Worm (Caenorhabditis elegans) whole organism, late embryonic: ENCODE measurements around the gene pinn-1.

ENCODE experiments used
- C08G9.2 ChIP-seq: sonication (generic microtip); optimal IDR thresholded peaks from 2 replicates; lab custom pipeline; 2016; ENCODE audit warnings: mild to moderate bottlenecking, missing genetic modification characterization, moderate library complexity, missing compliant biosample characterization
- C38D4.7 ChIP-seq: fragments of 200-800 bp; sonication (Bioruptor generic); optimal IDR thresholded peaks from 2 replicates; lab custom pipeline; 2018; ENCODE audit warnings: mild to moderate bottlenecking, missing genetic modification characterization, moderate library complexity, missing compliant biosample characterization
- K02D7.2 ChIP-seq: sonication (generic microtip); optimal IDR thresholded peaks from 2 replicates; lab custom pipeline; 2017; ENCODE audit warnings: mild to moderate bottlenecking, missing genetic modification characterization, missing compliant biosample characterization
- ahr-1 ChIP-seq: sonication (generic microtip); optimal IDR thresholded peaks from 2 replicates; lab custom pipeline; 2016; ENCODE audit warnings: missing genetic modification characterization, missing compliant biosample characterization
- ceh-18 ChIP-seq: sonication (generic microtip); optimal IDR thresholded peaks from 2 replicates; lab custom pipeline; 2016; ENCODE audit warnings: missing genetic modification characterization, missing compliant biosample characterization
- ceh-30 ChIP-seq: fragments of 150-350 bp; optimal IDR thresholded peaks from 2 replicates; lab custom pipeline; 2014; ENCODE audit warnings: missing biosample characterization, missing genetic modification characterization
- ceh-9 ChIP-seq: sonication (generic microtip); optimal IDR thresholded peaks from 2 replicates; lab custom pipeline; 2016; ENCODE audit warnings: mild to moderate bottlenecking, missing genetic modification characterization, inconsistent platforms, missing compliant biosample characterization
- dmd-4 ChIP-seq: sonication (generic microtip); optimal IDR thresholded peaks from 2 replicates; lab custom pipeline; 2016; ENCODE audit warnings: borderline replicate concordance, missing genetic modification characterization, missing compliant biosample characterization
- dve-1 ChIP-seq: sonication (generic microtip); optimal IDR thresholded peaks from 2 replicates; lab custom pipeline; 2017; ENCODE audit warnings: antibody characterized with exemption, mild to moderate bottlenecking, missing genetic modification characterization, missing compliant biosample characterization
- elt-4 ChIP-seq: sonication (generic microtip); optimal IDR thresholded peaks from 2 replicates; lab custom pipeline; 2016; ENCODE audit warnings: missing genetic modification characterization, missing compliant biosample characterization
- fkh-6 ChIP-seq: sonication (generic microtip); optimal IDR thresholded peaks from 2 replicates; lab custom pipeline; 2016; ENCODE audit warnings: missing genetic modification characterization, missing compliant biosample characterization
- gmeb-2 ChIP-seq: sonication (generic microtip); optimal IDR thresholded peaks from 2 replicates; lab custom pipeline; 2016; ENCODE audit warnings: missing genetic modification characterization, inconsistent platforms, missing compliant biosample characterization
- hlh-13 ChIP-seq: fragments of 200-800 bp; sonication (Bioruptor generic); optimal IDR thresholded peaks from 2 replicates; lab custom pipeline; 2018; ENCODE audit warnings: mild to moderate bottlenecking, missing genetic modification characterization, missing compliant biosample characterization
- hlh-30 ChIP-seq: sonication (generic microtip); optimal IDR thresholded peaks from 2 replicates; lab custom pipeline; 2017; ENCODE audit warnings: antibody characterized with exemption, missing genetic modification characterization, missing compliant biosample characterization; ENCODE audit not compliant: insufficient read depth
- hlh-8 ChIP-seq: sonication (generic microtip); optimal IDR thresholded peaks from 2 replicates; lab custom pipeline; 2016; ENCODE audit warnings: missing genotype, missing genetic modification characterization, missing compliant biosample characterization
- lim-6 ChIP-seq: sonication (generic microtip); optimal IDR thresholded peaks from 2 replicates; lab custom pipeline; 2016; ENCODE audit warnings: missing genetic modification characterization, missing compliant biosample characterization
- lin-11 ChIP-seq: fragments of 200-800 bp; sonication (Bioruptor generic); optimal IDR thresholded peaks from 2 replicates; lab custom pipeline; 2018; ENCODE audit warnings: mild to moderate bottlenecking, missing genetic modification characterization, missing compliant biosample characterization
- nfya-1 ChIP-seq: sonication (generic microtip); optimal IDR thresholded peaks from 2 replicates; lab custom pipeline; 2017; ENCODE audit warnings: missing genetic modification characterization, mild to moderate bottlenecking, missing compliant biosample characterization, antibody characterized with exemption, moderate library complexity
- nhr-232 ChIP-seq: sonication (generic microtip); optimal IDR thresholded peaks from 2 replicates; lab custom pipeline; 2016; ENCODE audit warnings: missing genetic modification characterization, missing compliant biosample characterization
- npax-4 ChIP-seq: sonication (generic microtip); optimal IDR thresholded peaks from 2 replicates; lab custom pipeline; 2016; ENCODE audit warnings: missing genetic modification characterization, missing compliant biosample characterization
- odd-2 ChIP-seq: sonication (generic microtip); optimal IDR thresholded peaks from 2 replicates; lab custom pipeline; 2017; ENCODE audit warnings: antibody characterized with exemption, mild to moderate bottlenecking, missing genetic modification characterization, missing compliant biosample characterization
- pat-9 ChIP-seq: fragments of 200-800 bp; sonication (Bioruptor generic); optimal IDR thresholded peaks from 2 replicates; lab custom pipeline; 2018; ENCODE audit warnings: mild to moderate bottlenecking, missing genetic modification characterization, moderate library complexity, missing compliant biosample characterization
- pax-1 ChIP-seq: fragments of 150-350 bp; optimal IDR thresholded peaks from 2 replicates; lab custom pipeline; 2014; ENCODE audit warnings: missing biosample characterization, missing genetic modification characterization
- pha-4 ChIP-seq: fragments of 150-350 bp; optimal IDR thresholded peaks from 2 replicates; lab custom pipeline; 2018; ENCODE audit warnings: missing biosample characterization, missing genetic modification reagents, missing genetic modification characterization
- pqm-1 ChIP-seq: sonication (generic microtip); optimal IDR thresholded peaks from 2 replicates; lab custom pipeline; 2016; ENCODE audit warnings: missing genetic modification characterization, missing compliant biosample characterization
- pros-1 ChIP-seq: fragments of 150-350 bp; optimal IDR thresholded peaks from 2 replicates; lab custom pipeline; 2014; ENCODE audit warnings: missing biosample characterization, missing genetic modification reagents, missing genetic modification characterization
- rnt-1 ChIP-seq: sonication (generic microtip); optimal IDR thresholded peaks from 2 replicates; lab custom pipeline; 2016; ENCODE audit warnings: missing genetic modification characterization, missing compliant biosample characterization
- sox-4 ChIP-seq: sonication (generic microtip); optimal IDR thresholded peaks from 2 replicates; lab custom pipeline; 2017; ENCODE audit warnings: mild to moderate bottlenecking, missing genetic modification characterization, inconsistent platforms, missing compliant biosample characterization
- syd-9 ChIP-seq: sonication (generic microtip); optimal IDR thresholded peaks from 2 replicates; lab custom pipeline; 2016; ENCODE audit warnings: mild to moderate bottlenecking, missing genetic modification characterization, moderate library complexity, missing compliant biosample characterization
- tbx-7 ChIP-seq: sonication (generic microtip); optimal IDR thresholded peaks from 2 replicates; lab custom pipeline; 2016; ENCODE audit warnings: missing genotype, missing genetic modification characterization, missing compliant biosample characterization
- unc-3 ChIP-seq, 2 experiments: fragments of 200-800 bp in 1 of 2; sonication (Bioruptor generic) in 1 of 2; sonication (generic microtip) in 1 of 2; conservative IDR thresholded peaks in 1 of 2; optimal IDR thresholded peaks in 1 of 2; 2 replicates each; pipeline versions ENCODE4 v1.3.6 to Lab custom; 2016 to 2022; ENCODE audit warnings: missing compliant biosample characterization in 2 of 2, missing genetic modification characterization in 2 of 2, missing genetic modification reagents in 1 of 2
- unc-42 ChIP-seq: sonication (generic microtip); optimal IDR thresholded peaks from 2 replicates; lab custom pipeline; 2016; ENCODE audit warnings: missing genotype, missing genetic modification characterization, missing compliant biosample characterization
- zip-5 ChIP-seq: sonication (generic microtip); optimal IDR thresholded peaks from 2 replicates; lab custom pipeline; 2016; ENCODE audit warnings: missing genetic modification characterization, missing compliant biosample characterization
- ztf-16 ChIP-seq: sonication (generic microtip); optimal IDR thresholded peaks from 2 replicates; lab custom pipeline; 2017; ENCODE audit warnings: missing genetic modification characterization, missing compliant biosample characterization

pinn-1 gene

ce11 chrII:2867701-2868100 lies 21.1 kb downstream of the pinn-1 start, which contains the start of gene Y110A2AL.2:
Y110A2AL.2 (plus strand) TSS chrII:2868001.
- TF ChIP-seq npax-4 (tag; lab: Kevin White, UChicago) (no peak), hlh-13 (GFP tag; lab: Kevin White, UChicago) (no peak), nfya-1 (tag; lab: Kevin White, UChicago) (no peak), dve-1 (tag; lab: Kevin White, UChicago) (no peak), gmeb-2 (tag; lab: Kevin White, UChicago) (no peak), ceh-9 (tag; lab: Kevin White, UChicago) (no peak)

- no peak for TF ChIP-seq fkh-6 (tag; lab: Kevin White, UChicago)
- no peak for TF ChIP-seq ceh-30 (tag; lab: Kevin White, UChicago)
- TF ChIP-seq elt-4 (tag; lab: Kevin White, UChicago): no peak
- no peak for TF ChIP-seq lim-6 (tag; lab: Kevin White, UChicago)
- no peak for TF ChIP-seq unc-42
- no peak for TF ChIP-seq rnt-1 (tag; lab: Kevin White, UChicago)
- TF ChIP-seq ceh-18 (tag; lab: Kevin White, UChicago): no peak
- TF ChIP-seq dmd-4 (tag; lab: Kevin White, UChicago): no peak
- no peak for TF ChIP-seq tbx-7
- TF ChIP-seq lin-11: no peak
- no peak for TF ChIP-seq hlh-30 (tag; lab: Kevin White, UChicago)
- TF ChIP-seq nhr-232 (tag; lab: Kevin White, UChicago): no peak
- TF ChIP-seq pqm-1 (tag; lab: Kevin White, UChicago): no peak
- TF ChIP-seq C08G9.2: no peak
- no peak for TF ChIP-seq pros-1 (tag; lab: Kevin White, UChicago)
- no peak for TF ChIP-seq ahr-1 (tag; lab: Kevin White, UChicago)
- no peak for TF ChIP-seq pat-9 (tag; lab: Kevin White, UChicago)
Observed at ce11 chrII:2866541-2867124, 22.2 kb downstream of the pinn-1 start, which contains the start of the genes Y110A2AL.9 and Y110A2AL.3. Y110A2AL.9 (minus strand) TSS chrII:2866641. Y110A2AL.3 (plus strand) TSS chrII:2867074.

- TF ChIP-seq pax-1 (no peak), syd-9 (no peak), zip-5 (tag; lab: Kevin White, UChicago) (no peak), odd-2 (no peak), hlh-8 (tag; lab: Kevin White, UChicago) (no peak), gmeb-2 (tag; lab: Kevin White, UChicago) (no peak), pha-4 (tag; lab: Kevin White, UChicago) (no peak), ztf-16 (tag; lab: Kevin White, UChicago) (no peak), C38D4.7 (no peak), unc-3 (GFP tag; conservative IDR thresholded peaks at IDR 0.05; lab: Robert Waterston, UW) (no peak), unc-3 (tag; optimal IDR thresholded peaks at IDR 0.05; lab: Kevin White, UChicago) (no peak), K02D7.2 (tag; lab: Kevin White, UChicago) (no peak)
- TF ChIP-seq, all 69 proteins: peak for 0
Observed at ce11 chrII:2865355-2865754, 23.5 kb downstream of the pinn-1 start.

ce11 chrII:2864229-2864628 lies 24.6 kb downstream of the pinn-1 start, which contains the start of gene Y110A2AL.5:
Y110A2AL.5 (plus strand) TSS chrII:2864529.
- TF ChIP-seq sox-4 (tag; lab: Kevin White, UChicago) (no peak), pax-1 (no peak), gmeb-2 (tag; lab: Kevin White, UChicago) (no peak)
